Fruit fly (Drosophila melanogaster) whole organism, larva: ENCODE results near the gene rut.

Experiments
- noc ChIP-seq: fragments of 200-800 bp; sonication (Bioruptor generic); optimal IDR thresholded peaks from 3 replicates; lab custom pipeline; 2019; ENCODE audit warnings: missing biosample characterization, mild to moderate bottlenecking, missing genetic modification characterization, moderate library complexity

rut gene

DNA sequence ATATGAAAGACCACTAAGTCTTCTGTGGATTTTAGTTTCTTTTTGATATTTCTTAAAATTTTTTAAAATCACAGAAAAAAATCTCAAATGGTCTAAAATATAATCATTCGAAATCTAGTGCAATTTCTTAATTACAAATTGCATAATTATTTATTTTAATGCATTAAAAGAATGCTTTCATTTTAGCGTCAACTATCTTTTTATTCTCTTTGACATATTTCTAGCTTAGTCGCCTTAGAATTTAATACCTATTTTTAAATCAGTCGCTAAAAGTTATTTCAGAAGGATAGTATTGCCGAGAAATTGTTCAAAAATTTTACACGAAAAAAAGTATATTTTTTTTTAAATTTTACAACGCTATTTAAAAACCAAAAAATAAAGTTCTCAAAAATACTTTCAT is 49.4 kb downstream of the rut start, which contains the start of gene CG5347:
CG5347 (plus strand) TSS at position 301 of the 400 bp plus-strand sequence.
- no peak for TF ChIP-seq noc (tag; lab: Kevin White, UChicago)

DNA sequence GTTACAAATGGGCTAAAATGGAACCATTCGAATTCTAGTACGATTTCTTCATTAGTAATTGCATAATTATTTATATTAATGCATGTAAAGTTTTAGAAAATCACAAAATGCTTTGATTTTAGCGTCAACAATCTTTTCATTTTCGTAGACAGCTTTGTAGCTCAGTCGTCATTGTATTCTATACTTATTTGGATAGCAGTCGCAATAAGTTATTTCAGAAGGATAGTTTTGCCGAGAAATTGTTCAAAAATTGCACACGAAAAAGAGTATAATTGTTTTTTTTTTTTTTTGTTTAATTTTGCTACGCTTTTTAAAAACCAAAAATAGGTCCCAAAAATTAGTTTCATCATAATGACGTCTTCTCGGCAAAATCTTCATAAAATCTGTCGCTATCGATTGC is 50.9 kb downstream of the rut start, which contains the start of gene CG5334:
CG5334 (plus strand) TSS at position 301 of the 400 bp plus-strand sequence.
- TF ChIP-seq noc (tag; lab: Kevin White, UChicago): no peak

DNA sequence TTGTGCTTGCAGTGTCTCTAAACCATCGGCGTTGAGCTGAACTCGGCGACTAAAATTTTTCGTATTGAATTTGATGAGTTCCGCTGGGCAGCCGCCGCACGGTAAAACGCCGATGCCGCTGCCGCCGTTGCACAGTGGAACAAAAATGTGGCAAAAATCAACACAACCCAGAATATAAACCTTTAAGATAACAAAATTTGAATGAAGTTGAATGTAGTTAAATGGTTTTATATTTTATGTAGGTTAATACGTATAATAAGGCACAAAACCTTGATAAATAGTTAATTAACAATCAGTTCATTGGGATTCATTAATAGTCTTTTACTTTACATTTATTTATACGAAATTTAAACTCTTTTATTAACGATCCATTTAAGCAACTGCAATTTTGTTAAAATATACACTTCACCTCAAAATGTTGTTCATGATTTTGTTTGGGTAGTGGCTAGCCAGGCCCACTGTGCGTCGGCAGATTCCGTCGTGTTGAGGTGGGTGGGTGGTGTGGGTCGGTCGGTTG is 60.1 kb downstream of the rut start, which contains the start of gene CG15890:
CG15890 (minus strand) TSS at position 51 of the 517 bp plus-strand sequence.
- TF ChIP-seq noc (tag; lab: Kevin White, UChicago): no peak

DNA sequence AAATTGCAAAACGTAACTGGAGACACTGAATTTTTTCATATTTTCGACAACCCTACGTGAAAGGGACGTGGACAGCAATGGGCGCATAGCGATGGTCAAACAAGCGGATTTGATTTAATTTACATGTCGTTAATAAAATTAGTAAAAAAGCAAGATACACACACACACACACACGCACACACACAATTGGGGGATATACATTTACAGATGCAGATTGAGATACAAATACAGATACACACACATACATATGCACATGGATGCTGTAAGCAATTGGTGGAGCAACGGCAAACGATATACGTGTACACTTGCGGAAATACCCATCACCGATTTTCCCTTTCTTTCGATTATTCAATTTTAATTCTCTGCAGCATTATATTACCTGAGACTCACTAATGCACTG is 60.8 kb downstream of the rut start:
- TF ChIP-seq noc (tag; lab: Kevin White, UChicago): no peak

DNA sequence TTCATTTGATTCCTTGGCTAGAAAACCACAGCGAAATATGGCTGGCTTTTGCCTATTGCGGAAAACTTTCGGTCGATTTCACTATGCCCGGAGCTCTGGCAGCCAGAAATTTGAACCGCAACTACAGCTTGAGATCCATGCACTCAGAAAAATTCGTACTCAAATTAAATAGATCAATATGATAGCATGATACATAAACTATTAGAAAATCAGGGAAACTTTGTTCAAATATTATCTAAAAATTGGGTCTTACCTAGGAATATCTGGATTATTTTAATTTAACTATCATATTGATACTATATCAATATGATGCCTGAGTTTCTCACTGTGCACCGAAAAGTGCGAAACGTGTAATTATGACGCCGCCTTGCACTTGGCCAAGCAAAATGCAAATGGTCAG is 74.7 kb downstream of the rut start:
- TF ChIP-seq noc (tag; lab: Kevin White, UChicago): no peak

DNA sequence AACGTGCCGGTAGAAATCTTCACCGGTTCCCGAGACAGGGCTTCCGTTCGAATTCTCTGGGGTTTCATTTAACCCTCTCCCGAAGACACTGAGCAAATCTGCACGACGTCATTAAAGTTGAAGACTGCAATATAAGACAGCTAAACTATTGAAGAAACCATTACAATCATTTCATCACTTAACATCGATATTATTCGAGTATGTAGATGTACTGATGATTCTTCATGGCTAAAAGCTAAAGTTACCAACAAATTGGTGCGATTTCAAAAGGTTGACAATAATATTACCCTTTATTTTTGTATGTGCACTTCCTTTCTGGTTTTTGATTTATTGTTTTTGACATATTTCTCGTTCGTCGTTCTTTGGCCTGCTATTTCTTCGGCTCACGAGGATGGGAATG is 75.4 kb downstream of the rut start:
- no peak for TF ChIP-seq noc (tag; lab: Kevin White, UChicago)

DNA sequence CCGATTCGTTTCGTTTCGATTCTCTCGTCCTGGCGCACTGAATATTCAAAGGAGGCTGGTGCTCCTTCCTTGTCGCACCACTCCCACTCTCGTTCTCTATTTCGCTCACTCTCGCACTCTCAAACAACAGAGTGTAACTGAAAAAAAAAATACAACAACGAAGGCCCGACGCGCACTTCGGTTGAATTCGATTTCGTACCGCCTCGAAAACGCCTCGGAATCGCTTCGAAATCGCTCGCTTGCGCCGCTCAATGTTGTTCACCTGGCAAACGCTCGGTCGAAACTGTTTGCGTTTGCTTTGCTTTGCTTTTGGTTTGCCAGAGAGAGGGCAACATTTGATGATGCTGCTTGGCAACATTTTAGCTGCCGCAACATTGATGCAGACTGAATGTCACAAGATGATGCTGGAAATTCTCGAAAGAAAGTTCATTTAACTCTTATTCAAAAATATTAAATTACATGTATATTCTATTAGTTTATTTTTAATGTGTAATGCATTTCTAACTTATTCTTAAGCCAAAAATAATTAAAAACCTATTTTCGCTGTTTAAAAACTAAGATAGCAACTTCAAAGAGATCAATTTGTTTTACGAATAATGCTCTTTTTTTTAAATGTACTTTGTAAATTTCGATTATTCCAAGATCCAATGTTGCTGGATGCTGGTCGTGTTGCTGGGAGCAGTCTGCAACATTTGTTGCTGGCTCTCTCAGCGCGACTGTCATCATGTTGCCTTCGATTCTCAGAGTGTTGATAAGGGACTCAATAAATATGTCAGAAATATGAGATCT is 76.6 kb downstream of the rut start, which contains the start of gene NetB:
NetB (minus strand) TSS at position 291 of the 789 bp plus-strand sequence.
- TF ChIP-seq noc (tag; lab: Kevin White, UChicago): no peak

DNA sequence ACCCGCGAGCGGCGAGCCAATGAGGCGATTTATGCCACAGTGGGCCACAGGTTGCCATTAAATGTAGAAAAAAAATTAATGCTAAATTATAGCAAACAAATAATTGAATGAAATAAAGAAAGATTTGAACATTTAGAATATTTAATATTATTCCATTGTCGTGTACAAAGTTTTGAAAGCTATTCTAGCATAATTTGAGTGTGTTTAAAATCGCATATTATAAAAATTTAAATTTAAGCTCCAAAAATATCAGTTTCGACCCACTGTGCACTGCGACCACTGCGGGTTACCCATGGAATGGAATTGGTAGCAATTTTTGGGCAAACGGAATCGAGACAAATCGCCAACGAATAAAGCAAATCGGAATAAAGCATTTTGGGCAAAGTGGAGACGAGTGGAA is 82.1 kb downstream of the rut start:
- no peak for TF ChIP-seq noc (tag; lab: Kevin White, UChicago)

DNA sequence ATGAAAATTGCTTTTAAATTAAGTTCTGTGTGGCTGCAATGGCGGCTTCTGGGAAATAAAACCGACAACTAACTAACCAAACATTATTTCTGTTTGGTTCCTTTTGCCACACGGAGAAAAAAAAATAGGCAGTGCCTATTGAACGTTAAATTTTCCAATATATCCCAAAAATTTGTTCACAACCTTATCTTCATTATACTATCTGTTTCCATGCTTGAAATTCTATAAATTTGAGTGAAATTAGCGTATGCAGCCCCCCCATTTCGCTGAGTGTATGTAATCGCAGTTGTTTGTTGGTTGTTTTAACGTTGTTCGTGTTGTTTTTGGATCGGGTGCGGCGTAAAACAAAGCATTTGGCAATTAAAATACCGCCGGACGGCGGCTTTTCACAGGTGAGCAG is 87.5 kb downstream of the rut start:
- TF ChIP-seq noc (tag; lab: Kevin White, UChicago): no peak
